Worm (Caenorhabditis elegans): Measurements from ENCODE around the gene clec-141.

DNA sequence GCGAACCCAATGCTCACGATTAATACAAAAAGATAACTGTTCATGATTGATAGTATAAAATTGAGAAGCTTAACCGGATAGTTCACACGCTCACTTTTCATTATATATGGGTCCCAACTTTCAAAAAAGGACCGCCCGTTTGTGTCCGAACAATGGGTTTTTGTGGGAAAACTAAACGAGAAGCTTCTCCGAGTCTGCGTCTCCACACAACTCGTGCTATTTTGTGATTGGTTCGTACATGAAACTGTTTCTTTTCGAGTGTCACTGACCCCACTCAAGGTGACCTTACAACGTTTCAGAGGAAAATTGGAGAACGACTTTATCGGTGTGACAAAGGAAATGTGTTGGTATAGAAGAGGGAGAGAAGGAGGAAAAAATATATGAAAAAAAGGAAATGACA is 29.4 kb upstream of the clec-141 start, which contains the start of gene dct-5:
- no peak for TF ChIP-seq lin-13 (GFP tag; optimal IDR thresholded peaks at IDR 0.05)
- TF ChIP-seq nhr-11 (tag; optimal IDR thresholded peaks at IDR 0.05) = no peak
- no peak for TF ChIP-seq blmp-1 (tag; optimal IDR thresholded peaks at IDR 0.05)
- TF ChIP-seq mab-9 (GFP tag; IDR thresholded peaks at IDR 0.05) = no peak
- no peak for TF ChIP-seq nhr-71 (tag; optimal IDR thresholded peaks at IDR 0.05)
- no peak for TF ChIP-seq ama-1 (optimal IDR thresholded peaks at IDR 0.05)
- TF ChIP-seq fkh-10 (GFP tag; optimal IDR thresholded peaks at IDR 0.05) = no peak
- no peak for TF ChIP-seq nhr-76 (tag; optimal IDR thresholded peaks at IDR 0.05)
- no peak for TF ChIP-seq lin-39 (tag; optimal IDR thresholded peaks at IDR 0.05)
- TF ChIP-seq elt-2 (tag; optimal IDR thresholded peaks at IDR 0.05) = no peak
- no peak for TF ChIP-seq isw-1 (GFP tag; IDR thresholded peaks at IDR 0.05)
- TF ChIP-seq pag-3 (tag; optimal IDR thresholded peaks at IDR 0.05; ENCODE audit: borderline replicate concordance, insufficient read depth) = no peak
- TF ChIP-seq aha-1 (tag; optimal IDR thresholded peaks at IDR 0.05) = no peak
- no peak for TF ChIP-seq elt-3 (tag; optimal IDR thresholded peaks at IDR 0.05)

All from whole organism, L1 larva.